Worm (Caenorhabditis elegans): Measurements from ENCODE around the gene C16C8.16.

- TF ChIP-seq zag-1 (tag; optimal IDR thresholded peaks at IDR 0.05) (no peak), nhr-12 (tag; optimal IDR thresholded peaks at IDR 0.05) (no peak), nhr-77 (tag; optimal IDR thresholded peaks at IDR 0.05) (no peak), unc-62 (GFP tag; optimal IDR thresholded peaks at IDR 0.05) (no peak), nhr-25 (tag; optimal IDR thresholded peaks at IDR 0.05) (no peak), nhr-11 (tag; optimal IDR thresholded peaks at IDR 0.05) (no peak), tbx-2 (tag; optimal IDR thresholded peaks at IDR 0.05) (no peak), fkh-10 (GFP tag; optimal IDR thresholded peaks at IDR 0.05) (no peak), jun-1 (tag; optimal IDR thresholded peaks at IDR 0.05) (no peak), ztf-4 (tag; optimal IDR thresholded peaks at IDR 0.05) (no peak), pqm-1 (tag; optimal IDR thresholded peaks at IDR 0.05) (no peak), skn-1 (tag; optimal IDR thresholded peaks at IDR 0.05) (no peak), ama-1 (optimal IDR thresholded peaks at IDR 0.05) (no peak)
Measured at ce11 chrII:3470549-3470948, 25.0 kb downstream of the C16C8.16 start, which contains the start of gene Y49F6B.20.
